Worm (Caenorhabditis elegans) whole organism, L4/young adult: ENCODE data around the gene haao-1.

Experiments
- W03F9.2 ChIP-seq: fragments of 150-350 bp; optimal IDR thresholded peaks from 2 replicates; lab custom pipeline; 2014; ENCODE audit warnings: missing biosample characterization, missing genetic modification characterization
- dao-5 ChIP-seq: sonication (generic microtip); optimal IDR thresholded peaks from 2 replicates; lab custom pipeline; 2016; ENCODE audit warnings: missing genotype, missing genetic modification characterization, moderate library complexity, missing compliant biosample characterization
- him-1 ChIP-seq: sonication (generic microtip); optimal IDR thresholded peaks from 2 replicates; lab custom pipeline; 2016; ENCODE audit warnings: missing genotype, missing genetic modification reagents, missing genetic modification characterization, missing compliant biosample characterization

DNA sequence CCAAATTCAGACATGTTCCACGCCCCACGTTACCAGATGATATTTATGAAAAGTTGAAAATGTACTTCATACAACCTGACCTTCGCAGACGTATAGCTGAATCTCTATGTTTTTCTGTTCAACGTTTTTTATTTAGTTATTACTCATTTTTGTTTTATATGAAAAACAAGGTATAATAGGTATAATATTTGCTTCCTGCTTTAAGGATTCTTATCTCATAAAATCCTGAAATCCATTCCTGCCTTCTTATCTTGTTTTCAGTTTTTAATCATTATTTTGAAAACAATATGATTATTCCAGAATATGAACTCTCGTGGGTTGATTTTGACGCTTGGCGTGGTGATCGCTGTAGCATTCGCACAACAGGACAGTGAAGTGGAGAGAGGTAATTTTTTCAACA, 33.0 kb upstream of the haao-1 start, which contains the start of gene flp-6:
- TF ChIP-seq him-1 (no peak), dao-5 (no peak), W03F9.2 (tag; lab: Kevin White, UChicago) (no peak)
